Worm (Caenorhabditis elegans) whole organism, late embryonic: ENCODE results near the gene F40E12.1.

Source experiments
- ama-1 ChIP-seq: fragments of 150-350 bp; optimal IDR thresholded peaks from 2 replicates; lab custom pipeline; 2014
- ceh-14 ChIP-seq: sonication (generic microtip); optimal IDR thresholded peaks from 2 replicates; lab custom pipeline; 2016; ENCODE audit warnings: missing genotype, missing genetic modification characterization, missing compliant biosample characterization
- ceh-9 ChIP-seq: sonication (generic microtip); optimal IDR thresholded peaks from 2 replicates; lab custom pipeline; 2016; ENCODE audit warnings: mild to moderate bottlenecking, missing genetic modification characterization, inconsistent platforms, missing compliant biosample characterization
- dmd-4 ChIP-seq: sonication (generic microtip); optimal IDR thresholded peaks from 2 replicates; lab custom pipeline; 2016; ENCODE audit warnings: borderline replicate concordance, missing genetic modification characterization, missing compliant biosample characterization
- dve-1 ChIP-seq: sonication (generic microtip); optimal IDR thresholded peaks from 2 replicates; lab custom pipeline; 2017; ENCODE audit warnings: antibody characterized with exemption, mild to moderate bottlenecking, missing genetic modification characterization, missing compliant biosample characterization
- elt-2 ChIP-seq: sonication (generic microtip); optimal IDR thresholded peaks from 2 replicates; lab custom pipeline; 2016; ENCODE audit warnings: missing genetic modification reagents, missing genetic modification characterization, missing compliant biosample characterization
- gmeb-2 ChIP-seq: sonication (generic microtip); optimal IDR thresholded peaks from 2 replicates; lab custom pipeline; 2016; ENCODE audit warnings: missing genetic modification characterization, inconsistent platforms, missing compliant biosample characterization
- pag-3 ChIP-seq: sonication (generic microtip); optimal IDR thresholded peaks from 2 replicates; lab custom pipeline; 2016; ENCODE audit warnings: missing compliant biosample characterization, missing genetic modification characterization, borderline replicate concordance
- pat-9 ChIP-seq: fragments of 200-800 bp; sonication (Bioruptor generic); optimal IDR thresholded peaks from 2 replicates; lab custom pipeline; 2018; ENCODE audit warnings: mild to moderate bottlenecking, missing genetic modification characterization, moderate library complexity, missing compliant biosample characterization
- ref-2 ChIP-seq: sonication (generic microtip); optimal IDR thresholded peaks from 2 replicates; lab custom pipeline; 2016; ENCODE audit warnings: missing genetic modification characterization, missing compliant biosample characterization
- sdc-2 ChIP-seq: sonication (generic microtip); optimal IDR thresholded peaks from 2 replicates; lab custom pipeline; 2016; ENCODE audit warnings: missing genotype, missing genetic modification characterization, missing compliant biosample characterization
- sox-4 ChIP-seq: sonication (generic microtip); optimal IDR thresholded peaks from 2 replicates; lab custom pipeline; 2017; ENCODE audit warnings: mild to moderate bottlenecking, missing genetic modification characterization, inconsistent platforms, missing compliant biosample characterization
- tbx-7 ChIP-seq: sonication (generic microtip); optimal IDR thresholded peaks from 2 replicates; lab custom pipeline; 2016; ENCODE audit warnings: missing genotype, missing genetic modification characterization, missing compliant biosample characterization
- unc-86 ChIP-seq: sonication (generic microtip); optimal IDR thresholded peaks from 2 replicates; lab custom pipeline; 2016; ENCODE audit warnings: missing genetic modification characterization, missing compliant biosample characterization

DNA sequence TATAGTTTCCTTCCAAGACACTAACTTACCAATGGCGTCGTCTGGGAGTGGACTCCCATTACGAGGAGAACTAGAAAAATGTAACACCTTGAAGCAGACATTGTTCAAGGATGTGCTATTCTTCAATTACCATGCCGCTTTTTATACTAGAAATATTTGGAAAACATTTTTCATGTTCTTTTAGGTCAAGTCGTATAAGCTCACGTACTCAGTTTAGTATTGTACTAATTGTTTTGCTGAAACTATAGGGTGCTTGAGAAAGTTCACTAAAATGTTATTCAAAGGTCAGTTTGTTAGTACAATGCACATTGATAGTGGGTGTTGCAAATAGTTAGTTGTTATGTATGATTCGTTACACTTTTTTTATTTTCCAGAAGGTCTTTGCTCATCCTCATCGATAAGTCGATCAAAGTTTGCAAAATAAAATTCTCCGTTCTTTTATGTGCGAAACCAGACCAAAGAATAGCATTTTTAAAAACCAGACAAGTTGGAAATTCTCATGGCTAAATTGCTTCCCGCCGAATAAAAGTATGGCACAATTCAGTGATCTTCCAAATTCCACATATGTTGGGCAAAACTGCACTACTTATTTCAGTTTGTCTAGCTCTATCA is 46.6 kb upstream of the F40E12.1 start, which contains the start of the genes clec-128 and clec-129:
- no peak for TF ChIP-seq ceh-9 (tag; lab: Kevin White, UChicago)
- no peak for TF ChIP-seq tbx-7 (tag; lab: Kevin White, UChicago)
- no peak for TF ChIP-seq sdc-2 (tag; lab: Kevin White, UChicago)
- no peak for TF ChIP-seq pat-9
- TF ChIP-seq ref-2 (tag; lab: Kevin White, UChicago), result no peak
- no peak for TF ChIP-seq elt-2 (tag; lab: Kevin White, UChicago)
- TF ChIP-seq unc-86 (tag; lab: Kevin White, UChicago), result no peak
- TF ChIP-seq ceh-14 (tag; lab: Kevin White, UChicago), result no peak
- TF ChIP-seq ama-1 (lab: Kevin White, UChicago), result no peak
- TF ChIP-seq sox-4 (tag; lab: Kevin White, UChicago), result no peak
- no peak for TF ChIP-seq dve-1 (tag; lab: Kevin White, UChicago)
- TF ChIP-seq pag-3 (tag; lab: Kevin White, UChicago), result no peak
- no peak for TF ChIP-seq gmeb-2 (tag; lab: Kevin White, UChicago)
- no peak for TF ChIP-seq dmd-4 (tag; lab: Kevin White, UChicago)
